Fruit fly (Drosophila melanogaster) ovary, adult (tissue): Measurements from ENCODE around the gene CG31517.

Experiments
- CG17801 ChIP-seq: fragments of 200-800 bp; optimal IDR thresholded peaks from 2 replicates; lab custom pipeline; 2019; ENCODE audit warnings: missing biosample characterization, mild to moderate bottlenecking, missing genetic modification characterization, moderate library complexity; ENCODE audit not compliant: partially characterized antibody

Gene CG31517

dm6 chr3R:13982298-13982846 is 34.2 kb downstream of the CG31517 start:
- no peak for TF ChIP-seq CG17801 (GFP tag; lab: Kevin White, UChicago)

DNA sequence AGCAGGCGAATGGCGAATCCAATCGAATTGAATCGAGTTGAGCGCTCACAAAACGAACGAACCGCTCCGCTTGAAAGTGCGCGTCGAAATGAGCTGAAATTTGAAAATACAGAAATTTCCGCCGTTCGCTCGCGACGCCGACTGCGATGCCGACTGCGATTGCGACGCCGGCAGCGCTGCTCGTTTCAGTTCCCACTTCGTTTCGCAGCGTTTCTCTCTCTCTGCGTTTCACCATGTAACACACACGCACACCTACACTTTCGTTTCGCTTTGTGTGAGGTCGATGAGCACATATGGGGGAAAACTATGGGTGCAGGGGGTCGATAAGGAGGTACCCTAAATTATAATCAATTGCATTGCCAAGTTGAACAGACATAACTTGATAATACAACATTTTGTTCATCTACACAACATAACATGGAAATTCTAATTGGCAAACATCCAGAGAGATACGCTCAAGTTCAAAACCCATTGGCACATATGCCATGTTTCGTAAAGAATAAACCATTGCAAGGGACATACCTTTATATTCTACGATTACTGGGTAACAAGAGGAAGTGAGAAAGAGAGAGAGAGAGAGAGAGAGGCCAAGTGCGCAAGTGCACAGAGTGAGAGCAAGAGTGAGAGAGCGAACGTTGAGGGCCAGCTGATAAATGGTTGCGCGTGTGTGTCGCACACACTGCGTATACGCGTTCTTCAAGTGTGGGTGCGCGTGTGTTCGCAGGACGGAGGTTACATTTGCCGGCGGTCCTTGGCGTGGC is 35.2 kb downstream of the CG31517 start:
- peak; percentile 91 for TF ChIP-seq CG17801 (GFP tag; lab: Kevin White, UChicago)

dm6 chr3R:13984922-13985581 is 36.8 kb downstream of the CG31517 start:
- TF ChIP-seq CG17801 (GFP tag; lab: Kevin White, UChicago), result peak; percentile 22

- no peak for TF ChIP-seq CG17801 (GFP tag; lab: Kevin White, UChicago)
Measured at dm6 chr3R:13986648-13987047, 38.4 kb downstream of the CG31517 start.

dm6 chr3R:13988923-13989436 is 40.8 kb downstream of the CG31517 start:
- TF ChIP-seq CG17801 (GFP tag; lab: Kevin White, UChicago), result no peak

dm6 chr3R:13989453-13989852 is 41.2 kb downstream of the CG31517 start:
- no peak for TF ChIP-seq CG17801 (GFP tag; lab: Kevin White, UChicago)

- TF ChIP-seq CG17801 (GFP tag; lab: Kevin White, UChicago), result no peak
Measured at dm6 chr3R:13990109-13990508, 41.9 kb downstream of the CG31517 start.

DNA sequence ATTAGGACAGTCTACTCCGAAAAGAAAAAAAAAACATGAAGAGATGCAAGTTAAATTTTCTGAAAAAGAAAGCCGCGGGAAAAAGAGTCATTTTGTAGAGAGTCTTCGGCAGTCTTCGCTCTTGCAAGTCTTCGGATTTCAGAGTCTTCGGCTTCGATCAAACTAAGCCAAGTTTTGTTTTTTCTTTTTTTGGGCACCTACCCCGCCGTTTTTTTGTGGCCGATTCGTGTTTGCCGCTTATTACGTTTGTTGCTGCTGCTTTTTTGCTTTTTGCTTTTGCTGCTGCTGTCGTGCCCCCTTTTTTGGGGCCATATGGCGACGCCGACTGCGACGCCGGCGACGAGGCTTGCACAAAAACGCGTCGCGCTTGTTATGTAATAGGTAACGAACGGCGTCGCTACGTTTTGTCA is 43.9 kb downstream of the CG31517 start:
- TF ChIP-seq CG17801 (GFP tag; lab: Kevin White, UChicago), result peak; percentile 36

DNA sequence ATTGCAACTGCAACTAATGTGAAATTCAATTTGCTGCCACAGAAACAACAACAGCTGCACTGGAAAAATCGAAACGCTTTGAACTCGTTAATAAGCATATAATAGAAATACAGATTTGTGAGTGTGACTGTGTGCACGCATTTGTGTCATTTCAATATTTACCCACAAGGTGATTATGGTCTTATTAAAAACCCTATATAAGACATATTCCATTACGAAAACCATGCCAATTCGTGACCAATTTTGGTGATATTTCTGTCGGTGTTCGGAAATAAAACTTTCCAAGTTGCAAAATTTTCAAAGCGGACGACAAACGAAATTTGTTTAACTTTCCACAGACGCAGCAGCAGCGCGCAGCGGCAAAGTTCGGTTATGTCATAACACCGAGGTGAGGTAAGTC is 47.2 kb downstream of the CG31517 start:
- TF ChIP-seq CG17801 (GFP tag; lab: Kevin White, UChicago), result no peak

- no peak for TF ChIP-seq CG17801 (GFP tag; lab: Kevin White, UChicago)
Measured at dm6 chr3R:13995933-13996332, 47.7 kb downstream of the CG31517 start.

DNA sequence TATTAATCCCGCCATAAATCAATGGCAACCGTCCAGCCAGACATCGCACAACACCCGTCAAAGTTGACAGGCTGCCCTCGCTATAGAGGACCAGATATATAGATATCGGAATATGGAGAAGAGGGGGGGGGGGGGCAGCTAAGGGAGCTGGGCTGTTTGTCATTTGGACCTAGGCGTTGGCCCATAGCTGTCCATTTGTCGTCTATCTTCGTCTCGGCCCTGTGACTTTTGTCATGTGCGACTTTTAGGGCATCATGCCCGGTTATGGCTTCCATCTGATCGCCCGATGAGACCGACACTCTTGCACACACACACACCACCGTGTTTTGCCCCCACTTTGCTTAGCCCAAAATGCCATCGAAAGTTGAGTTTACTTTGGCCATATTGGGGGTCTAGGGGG is 49.5 kb downstream of the CG31517 start:
- no peak for TF ChIP-seq CG17801 (GFP tag; lab: Kevin White, UChicago)

- TF ChIP-seq CG17801 (GFP tag; lab: Kevin White, UChicago), result no peak
Measured at dm6 chr3R:13998162-13998561, 49.9 kb downstream of the CG31517 start.

- TF ChIP-seq CG17801 (GFP tag; lab: Kevin White, UChicago), result no peak
Measured at dm6 chr3R:13998595-13998994, 50.4 kb downstream of the CG31517 start.
